Fruit fly (Drosophila melanogaster) whole organism, embryonic: ENCODE measurements around the gene ClC-a.

Experiments used
- Atf-2 ChIP-seq: fragments of 200-800 bp; sonication (Bioruptor generic); optimal IDR thresholded peaks from 2 replicates; lab custom pipeline; 2016; ENCODE audit warnings: missing biosample characterization, missing genetic modification characterization
- BEAF-32 ChIP-seq: fragments of 200-800 bp; sonication (Bioruptor generic); optimal IDR thresholded peaks from 3 replicates; lab custom pipeline; 2017; ENCODE audit warnings: missing biosample characterization, missing genetic modification characterization, mild to moderate bottlenecking, moderate library complexity, missing genetic modification reagents
- Bgb ChIP-seq: fragments of 200-800 bp; sonication (Bioruptor generic); IDR thresholded peaks from 2 replicates; pipeline ENCODE4 v1.3.6; 2022; ENCODE audit warnings: missing biosample characterization, missing genetic modification characterization; ENCODE audit not compliant: partially characterized antibody
- Blimp-1 ChIP-seq: fragments of 200-800 bp; sonication (Bioruptor generic); optimal IDR thresholded peaks from 3 replicates; lab custom pipeline; 2018; ENCODE audit warnings: missing biosample characterization, missing genetic modification characterization, mild to moderate bottlenecking, moderate library complexity, missing genetic modification reagents
- CG12659 ChIP-seq: fragments of 200-800 bp; sonication (Bioruptor generic); optimal IDR thresholded peaks from 3 replicates; lab custom pipeline; 2017; ENCODE audit warnings: mild to moderate bottlenecking, missing biosample characterization, missing genetic modification reagents, missing genetic modification characterization
- CG14441 ChIP-seq: fragments of 200-800 bp; sonication (Bioruptor generic); IDR thresholded peaks from 2 replicates; pipeline ENCODE4 v1.3.6; 2022; ENCODE audit warnings: missing biosample characterization, missing genetic modification characterization
- CG15011 ChIP-seq: fragments of 200-800 bp; sonication (Bioruptor generic); optimal IDR thresholded peaks from 3 replicates; lab custom pipeline; 2018; ENCODE audit warnings: missing biosample characterization, mild to moderate bottlenecking, missing genetic modification characterization
- CG15479 ChIP-seq: fragments of 200-800 bp; sonication (Bioruptor generic); optimal IDR thresholded peaks from 3 replicates; lab custom pipeline; 2019; ENCODE audit warnings: missing biosample characterization, mild to moderate bottlenecking, missing genetic modification characterization, moderate library complexity
- CG31365 ChIP-seq: fragments of 200-800 bp; sonication (Bioruptor generic); optimal IDR thresholded peaks from 2 replicates; lab custom pipeline; 2018; ENCODE audit warnings: missing biosample characterization, mild to moderate bottlenecking, missing genetic modification characterization
- CG34376 ChIP-seq: fragments of 200-800 bp; sonication (Bioruptor generic); optimal IDR thresholded peaks from 2 replicates; lab custom pipeline; 2018; ENCODE audit warnings: missing biosample characterization, mild to moderate bottlenecking, missing genetic modification characterization
- CG3838 ChIP-seq: fragments of 200-800 bp; sonication (Bioruptor generic); optimal IDR thresholded peaks from 3 replicates; lab custom pipeline; 2016; ENCODE audit warnings: missing biosample characterization, missing genetic modification characterization
- CG6654 ChIP-seq: fragments of 200-800 bp; sonication (Bioruptor generic); optimal IDR thresholded peaks from 2 replicates; lab custom pipeline; 2017; ENCODE audit warnings: missing biosample characterization, mild to moderate bottlenecking, missing genetic modification characterization
- CG7372 ChIP-seq: fragments of 200-800 bp; sonication (Bioruptor generic); IDR thresholded peaks from 2 replicates; pipeline ENCODE4 v1.3.6; 2022; ENCODE audit warnings: missing biosample characterization, missing genetic modification characterization
- CG8944 ChIP-seq: fragments of 200-800 bp; sonication (Bioruptor generic); optimal IDR thresholded peaks from 3 replicates; lab custom pipeline; 2016; ENCODE audit warnings: missing biosample characterization, missing genetic modification characterization
- CG9932 ChIP-seq: fragments of 200-800 bp; sonication (Bioruptor generic); IDR thresholded peaks from 2 replicates; pipeline ENCODE4 v1.3.6; 2022; ENCODE audit warnings: missing biosample characterization, missing genetic modification characterization
- E2f2 ChIP-seq: fragments of 200-800 bp; sonication (Bioruptor generic); IDR thresholded peaks from 2 replicates; pipeline ENCODE4 v1.3.6; 2022; ENCODE audit warnings: missing biosample characterization, missing genetic modification characterization
- Fer1 ChIP-seq: fragments of 200-800 bp; sonication (Bioruptor generic); optimal IDR thresholded peaks from 2 replicates; lab custom pipeline; 2017; ENCODE audit warnings: missing biosample characterization, mild to moderate bottlenecking, missing genetic modification characterization
- Fer3 ChIP-seq: fragments of 200-800 bp; sonication (Bioruptor generic); optimal IDR thresholded peaks from 2 replicates; lab custom pipeline; 2018; ENCODE audit warnings: missing biosample characterization, mild to moderate bottlenecking, missing genetic modification characterization, moderate library complexity
- H15 ChIP-seq: fragments of 200-800 bp; sonication (Bioruptor generic); IDR thresholded peaks from 3 replicates; pipeline ENCODE4 v1.3.6; 2022; ENCODE audit warnings: missing biosample characterization, missing genetic modification characterization
- Hmr ChIP-seq: fragments of 200-800 bp; sonication (Bioruptor generic); optimal IDR thresholded peaks from 3 replicates; lab custom pipeline; 2017; ENCODE audit warnings: mild to moderate bottlenecking, missing biosample characterization, missing genetic modification reagents, missing genetic modification characterization
- Hmx ChIP-seq: fragments of 200-800 bp; sonication (Bioruptor generic); optimal IDR thresholded peaks from 2 replicates; lab custom pipeline; 2016; ENCODE audit warnings: missing biosample characterization, missing genetic modification characterization
- Mrtf ChIP-seq: fragments of 200-800 bp; sonication (Bioruptor generic); IDR thresholded peaks from 3 replicates; pipeline ENCODE4 v1.3.6; 2022; ENCODE audit warnings: missing biosample characterization, missing genetic modification characterization
- NfI ChIP-seq: fragments of 200-800 bp; sonication (Bioruptor generic); optimal IDR thresholded peaks from 3 replicates; lab custom pipeline; 2018; ENCODE audit warnings: missing biosample characterization, mild to moderate bottlenecking, missing genetic modification characterization, moderate library complexity
- Scr ChIP-seq: fragments of 200-800 bp; sonication (Bioruptor generic); IDR thresholded peaks from 2 replicates; pipeline ENCODE4 v1.3.6; 2022; ENCODE audit warnings: missing biosample characterization, missing genetic modification characterization; ENCODE audit not compliant: partially characterized antibody
- bab2 ChIP-seq: fragments of 200-800 bp; sonication (Bioruptor generic); optimal IDR thresholded peaks from 2 replicates; lab custom pipeline; 2016; ENCODE audit warnings: missing biosample characterization, missing genetic modification characterization
- bbx ChIP-seq: fragments of 200-800 bp; sonication (Bioruptor generic); IDR thresholded peaks from 2 replicates; pipeline ENCODE4 v1.3.6; 2022; ENCODE audit warnings: missing biosample characterization, missing genetic modification characterization; ENCODE audit not compliant: partially characterized antibody
- danr ChIP-seq: fragments of 200-800 bp; sonication (Bioruptor generic); IDR thresholded peaks from 2 replicates; pipeline ENCODE4 v1.3.6; 2022; ENCODE audit warnings: missing biosample characterization, missing genetic modification characterization
- fd3F ChIP-seq: fragments of 200-800 bp; sonication (Bioruptor generic); optimal IDR thresholded peaks from 2 replicates; lab custom pipeline; 2018; ENCODE audit warnings: missing biosample characterization, mild to moderate bottlenecking, missing genetic modification characterization, moderate library complexity
- hth ChIP-seq: fragments of >200 bp; optimal IDR thresholded peaks from 2 replicates; lab custom pipeline; 2017; ENCODE audit warnings: inconsistent platforms
- inv ChIP-seq: fragments of 200-800 bp; sonication (Bioruptor generic); IDR thresholded peaks from 2 replicates; pipeline ENCODE4 v1.3.6; 2022; ENCODE audit warnings: missing biosample characterization, missing genetic modification characterization; ENCODE audit not compliant: partially characterized antibody
- jigr1 ChIP-seq: fragments of 200-800 bp; sonication (Bioruptor generic); IDR thresholded peaks from 3 replicates; pipeline ENCODE4 v1.3.6; 2022; ENCODE audit warnings: missing biosample characterization, missing genetic modification characterization
- knrl ChIP-seq: fragments of 200-800 bp; sonication (Bioruptor generic); IDR thresholded peaks from 3 replicates; pipeline ENCODE4 v1.3.6; 2022; ENCODE audit warnings: missing biosample characterization, missing genetic modification characterization; ENCODE audit not compliant: partially characterized antibody
- mirr ChIP-seq: fragments of 200-800 bp; sonication (Bioruptor generic); optimal IDR thresholded peaks from 3 replicates; lab custom pipeline; 2018; ENCODE audit warnings: missing biosample characterization, mild to moderate bottlenecking, missing genetic modification characterization
- mld ChIP-seq: fragments of 200-800 bp; sonication (Bioruptor generic); IDR thresholded peaks from 3 replicates; pipeline ENCODE4 v1.3.6; 2022; ENCODE audit warnings: missing biosample characterization, missing genetic modification characterization; ENCODE audit not compliant: partially characterized antibody
- nmo ChIP-seq: fragments of 200-800 bp; sonication (Bioruptor generic); optimal IDR thresholded peaks from 2 replicates; lab custom pipeline; 2018; ENCODE audit warnings: missing biosample characterization, mild to moderate bottlenecking, missing genetic modification characterization, moderate library complexity
- nom ChIP-seq: fragments of 200-800 bp; sonication (Bioruptor generic); optimal IDR thresholded peaks from 2 replicates; lab custom pipeline; 2017; ENCODE audit warnings: missing biosample characterization, missing genetic modification characterization, mild to moderate bottlenecking, moderate library complexity, missing genetic modification reagents
- otp ChIP-seq: fragments of 200-800 bp; sonication (Bioruptor generic); IDR thresholded peaks from 3 replicates; pipeline ENCODE4, ENCODE4 v1.3.6; 2022; ENCODE audit warnings: missing biosample characterization, missing genetic modification characterization
- peb ChIP-seq: fragments of 200-800 bp; sonication (Bioruptor generic); IDR thresholded peaks from 2 replicates; pipeline ENCODE4 v1.3.6; 2022; ENCODE audit warnings: missing biosample characterization, missing genetic modification characterization
- pho ChIP-seq: fragments of 200-800 bp; sonication (Bioruptor generic); optimal IDR thresholded peaks from 2 replicates; lab custom pipeline; 2016; ENCODE audit warnings: missing biosample characterization, missing genetic modification characterization
- pita ChIP-seq: fragments of 200-800 bp; sonication (Bioruptor generic); optimal IDR thresholded peaks from 2 replicates; lab custom pipeline; 2017; ENCODE audit warnings: missing biosample characterization, mild to moderate bottlenecking, missing genetic modification characterization
- pzg ChIP-seq: fragments of 200-800 bp; sonication (Bioruptor generic); optimal IDR thresholded peaks from 3 replicates; lab custom pipeline; 2018; ENCODE audit warnings: missing biosample characterization, mild to moderate bottlenecking, missing genetic modification characterization, moderate library complexity
- sd ChIP-seq: fragments of 200-800 bp; sonication (Bioruptor generic); optimal IDR thresholded peaks from 3 replicates; lab custom pipeline; 2018; ENCODE audit warnings: missing biosample characterization, mild to moderate bottlenecking, missing genetic modification characterization, moderate library complexity
- stwl ChIP-seq: fragments of 200-800 bp; sonication (Bioruptor generic); optimal IDR thresholded peaks from 3 replicates; lab custom pipeline; 2018; ENCODE audit warnings: missing biosample characterization, mild to moderate bottlenecking, missing genetic modification characterization, moderate library complexity
- toy ChIP-seq: fragments of 200-800 bp; sonication (Bioruptor generic); IDR thresholded peaks from 2 replicates; pipeline ENCODE4 v1.3.6; 2022; ENCODE audit warnings: missing biosample characterization, missing genetic modification characterization
- unpg ChIP-seq: fragments of 200-800 bp; sonication (Bioruptor generic); optimal IDR thresholded peaks from 3 replicates; lab custom pipeline; 2018; ENCODE audit warnings: missing biosample characterization, mild to moderate bottlenecking, missing genetic modification characterization, moderate library complexity
- vvl ChIP-seq: fragments of 200-800 bp; sonication (Bioruptor generic); IDR thresholded peaks from 2 replicates; pipeline ENCODE4 v1.3.6; 2022; ENCODE audit warnings: missing biosample characterization, missing genetic modification characterization
- wdn ChIP-seq: fragments of 200-800 bp; sonication (Bioruptor generic); IDR thresholded peaks from 2 replicates; pipeline ENCODE4 v1.3.6; 2022; ENCODE audit warnings: missing biosample characterization, missing genetic modification characterization
- z ChIP-seq: fragments of 200-800 bp; sonication (Bioruptor generic); IDR thresholded peaks from 3 replicates; pipeline ENCODE4 v1.3.6; 2022; ENCODE audit warnings: missing biosample characterization, missing genetic modification characterization

The ClC-a gene

DNA sequence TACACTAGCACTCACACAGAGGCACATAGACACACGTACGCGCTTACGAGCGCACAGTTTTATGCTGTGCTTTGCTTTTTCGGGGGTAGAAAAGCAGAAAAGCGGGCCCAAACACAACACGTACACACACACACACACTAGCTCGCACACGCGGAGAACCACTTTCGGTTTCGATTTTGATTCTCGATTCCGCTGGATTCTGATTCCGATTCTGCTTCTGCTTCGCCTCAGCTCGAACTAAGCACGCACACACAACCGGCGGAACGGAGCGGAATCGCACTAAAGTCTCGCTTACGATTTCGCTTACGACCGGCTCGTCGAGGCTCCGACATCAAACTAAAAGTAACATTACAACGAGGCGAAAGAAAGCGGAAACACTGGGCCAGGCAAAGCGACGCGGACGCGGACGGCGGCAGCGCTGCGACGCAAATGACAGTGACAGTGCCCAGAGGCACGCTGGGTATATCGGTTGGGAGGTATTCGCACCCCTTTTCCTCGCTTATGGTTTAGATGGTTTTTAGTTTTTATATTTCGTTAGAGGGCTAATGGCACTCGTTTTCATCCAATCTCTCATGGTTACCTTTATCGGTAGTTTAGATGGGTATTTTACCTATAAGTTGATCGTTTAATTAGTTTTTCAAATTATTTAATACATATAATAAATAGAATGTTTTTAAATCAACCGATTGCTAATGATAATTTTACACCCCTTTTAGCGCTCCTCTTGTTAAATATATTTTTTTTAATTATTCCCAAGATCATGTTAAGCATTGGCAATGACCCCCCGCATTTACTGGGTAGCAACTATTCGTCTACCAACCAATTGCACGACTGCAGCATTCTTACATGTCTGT, 34.8 kb downstream of the ClC-a start (continued):
- TF ChIP-seq pita, result no peak
- peak; percentile 37 for TF ChIP-seq CG6654
- peak; percentile 10 for TF ChIP-seq bab2
- TF ChIP-seq z (GFP tag; lab: Robert Waterston, UW), result peak; percentile 55; the same call in 2 of the 3 replicates
- peak; percentile 57 for TF ChIP-seq Fer1 (GFP tag; lab: Kevin White, UChicago)
- peak; percentile 10 for TF ChIP-seq nom (GFP tag; lab: Kevin White, UChicago)
- no peak for TF ChIP-seq BEAF-32 (GFP tag; lab: Kevin White, UChicago)
- peak; percentile 60 for TF ChIP-seq mirr (GFP tag; lab: Kevin White, UChicago)
- TF ChIP-seq Hmr (GFP tag; lab: Kevin White, UChicago), result peak; percentile 54
- no peak for TF ChIP-seq wdn
- TF ChIP-seq CG14441 (GFP tag; lab: Robert Waterston, UW), result no peak; the same call in 1 of the 2 replicates
- TF ChIP-seq Hmx, result no peak
- TF ChIP-seq knrl (GFP tag; lab: Robert Waterston, UW), result peak; percentile 31; the same call in 1 of the 3 replicates
- no peak for TF ChIP-seq Mrtf (GFP tag; lab: Robert Waterston, UW)
- peak; percentile 48 for TF ChIP-seq NfI
- TF ChIP-seq peb (GFP tag; lab: Robert Waterston, UW), result no peak
- peak; percentile 60; the same call in 1 of the 2 replicates for TF ChIP-seq CG9932 (GFP tag; lab: Robert Waterston, UW)
- TF ChIP-seq pho (GFP tag; lab: Kevin White, UChicago), result peak; percentile 30
- peak; percentile 27 for TF ChIP-seq fd3F (GFP tag; lab: Kevin White, UChicago)
- no peak for TF ChIP-seq stwl
- TF ChIP-seq pzg (GFP tag; lab: Kevin White, UChicago), result peak; percentile 2
- peak; percentile 51 for TF ChIP-seq otp
- no peak for TF ChIP-seq Atf-2
- TF ChIP-seq bbx (GFP tag; lab: Robert Waterston, UW), result peak; percentile 67
- TF ChIP-seq CG3838 (GFP tag; lab: Kevin White, UChicago), result peak; percentile 14
- no peak for TF ChIP-seq CG15479 (GFP tag; lab: Kevin White, UChicago)
- peak; percentile 48 for TF ChIP-seq danr (GFP tag; lab: Robert Waterston, UW)
- peak; percentile 77 for TF ChIP-seq CG12659 (GFP tag; lab: Kevin White, UChicago)
- no peak for TF ChIP-seq jigr1 (GFP tag; lab: Robert Waterston, UW)
- TF ChIP-seq CG31365 (tag; lab: Kevin White, UChicago), result no peak
- peak; percentile 44 for TF ChIP-seq CG15011
- peak; percentile 34; the same call in 1 of the 3 replicates for TF ChIP-seq H15 (GFP tag; lab: Robert Waterston, UW)
- TF ChIP-seq Bgb, result peak; percentile 59
- no peak for TF ChIP-seq unpg (GFP tag; lab: Kevin White, UChicago)
- TF ChIP-seq sd (tag; lab: Kevin White, UChicago), result peak; percentile 77
- TF ChIP-seq toy (GFP tag; lab: Robert Waterston, UW), result no peak
- no peak for TF ChIP-seq hth
- TF ChIP-seq nmo (GFP tag; lab: Kevin White, UChicago), result peak; percentile 84
- TF ChIP-seq Blimp-1 (GFP tag; lab: Kevin White, UChicago), result peak; percentile 99
- TF ChIP-seq CG7372 (GFP tag; lab: Robert Waterston, UW), result no peak
- TF ChIP-seq Fer3 (tag; lab: Kevin White, UChicago), result no peak
- no peak for TF ChIP-seq inv (GFP tag; lab: Robert Waterston, UW)
- peak; percentile 7; the same call in 1 of the 2 replicates for TF ChIP-seq E2f2 (GFP tag; lab: Robert Waterston, UW)
- peak; percentile 19 for TF ChIP-seq CG8944 (GFP tag; lab: Kevin White, UChicago)
- no peak for TF ChIP-seq mld (GFP tag; lab: Robert Waterston, UW)
- peak; percentile 45 for TF ChIP-seq CG34376
- 0 out of 2 replicates have a peak, but pooled peaks have one; percentile 26 for TF ChIP-seq vvl
- peak; percentile 19; the same call in 1 of the 2 replicates for TF ChIP-seq Scr (GFP tag; lab: Robert Waterston, UW)
